Worm (Caenorhabditis elegans): ENCODE results near the gene srb-1.

The srb-1 gene

ce11 chrII:5184661-5185545 is 14.1 kb upstream of the srb-1 start (continued):
- TF ChIP-seq ztf-22 (GFP tag; optimal IDR thresholded peaks at IDR 0.05) (peak; percentile 83), atf-7 (tag; optimal IDR thresholded peaks at IDR 0.05) (peak; percentile 77), ama-1 (optimal IDR thresholded peaks at IDR 0.05) (no peak), ama-1 (GFP tag; optimal IDR thresholded peaks at IDR 0.05) (no peak), die-1 (tag; optimal IDR thresholded peaks at IDR 0.05) (no peak), ztf-26 (tag; optimal IDR thresholded peaks at IDR 0.05) (no peak), hsf-1 (GFP tag; IDR thresholded peaks at IDR 0.05) (no peak), egrh-3 (GFP tag; IDR thresholded peaks at IDR 0.05) (no peak), snpc-3.4 (tag; optimal IDR thresholded peaks at IDR 0.05) (no peak), aptf-3 (GFP tag; IDR thresholded peaks at IDR 0.05) (no peak), unc-62 (GFP tag; optimal IDR thresholded peaks at IDR 0.05) (no peak), let-607 (tag; optimal IDR thresholded peaks at IDR 0.05) (peak in 1 of 2 experiments; percentile 8), tbp1 (GFP tag; optimal IDR thresholded peaks at IDR 0.05) (peak; percentile 8), Y53G8AR.9 (GFP tag; conservative IDR thresholded peaks at IDR 0.05) (no peak)

ce11 chrII:5183207-5183606 is 12.4 kb upstream of the srb-1 start:
- TF ChIP-seq T26A5.8 (tag; optimal IDR thresholded peaks at IDR 0.05) = no peak
- no peak for TF ChIP-seq F52B5.7 (tag; optimal IDR thresholded peaks at IDR 0.05)
- TF ChIP-seq lir-1 (GFP tag; conservative IDR thresholded peaks at IDR 0.05) = no peak
- no peak for TF ChIP-seq akir-1 (GFP tag; optimal IDR thresholded peaks at IDR 0.05)
- no peak for TF ChIP-seq B0035.1 (tag; optimal IDR thresholded peaks at IDR 0.05)
- no peak for TF ChIP-seq repo-1 (tag; optimal IDR thresholded peaks at IDR 0.05)
- no peak for TF ChIP-seq pbrm-1 (GFP tag; IDR thresholded peaks at IDR 0.05)

ce11 chrII:5182451-5182850 is 11.6 kb upstream of the srb-1 start:
- peak; percentile 93 to 94 for TF ChIP-seq let-607 (tag; optimal IDR thresholded peaks at IDR 0.05)
- no peak for TF ChIP-seq hsf-1 (GFP tag; IDR thresholded peaks at IDR 0.05)
- peak; percentile 57; the same call in 1 of the 2 replicates for TF ChIP-seq Y53G8AR.9 (GFP tag; conservative IDR thresholded peaks at IDR 0.05)
- no peak for TF ChIP-seq B0019.2 (GFP tag; conservative IDR thresholded peaks at IDR 0.05)
- TF ChIP-seq hmg-20 (GFP tag; IDR thresholded peaks at IDR 0.05) = no peak
- TF ChIP-seq bed-1 (GFP tag; IDR thresholded peaks at IDR 0.05) = no peak
- TF ChIP-seq C06A6.2 (GFP tag; conservative IDR thresholded peaks at IDR 0.05) = peak; percentile 59; the same call in 1 of the 2 replicates
- TF ChIP-seq rpc-1 (optimal IDR thresholded peaks at IDR 0.05) = no peak
- TF ChIP-seq rpc-1 (tag; optimal IDR thresholded peaks at IDR 0.05) = no peak
- no peak for TF ChIP-seq ets-4 (GFP tag; optimal IDR thresholded peaks at IDR 0.05)
- TF ChIP-seq egl-44 (GFP tag; IDR thresholded peaks at IDR 0.05) = peak; percentile 81; the same call in 1 of the 2 replicates
- TF ChIP-seq somi-1 (GFP tag; optimal IDR thresholded peaks at IDR 0.05) = peak; percentile 55
- TF ChIP-seq snpc-1.3 (tag; optimal IDR thresholded peaks at IDR 0.05; ENCODE audit: insufficient read depth) = no peak
- TF ChIP-seq C17E4.6 (GFP tag; IDR thresholded peaks at IDR 0.05) = no peak
- TF ChIP-seq attf-6 (GFP tag; IDR thresholded peaks at IDR 0.05) = no peak
- peak; percentile 42; the same call in 1 of the 2 replicates for TF ChIP-seq rcor-1 (GFP tag; IDR thresholded peaks at IDR 0.05)
- no peak for TF ChIP-seq F37B4.10 (GFP tag; IDR thresholded peaks at IDR 0.05)
- no peak for TF ChIP-seq akir-1 (GFP tag; optimal IDR thresholded peaks at IDR 0.05)
- no peak for TF ChIP-seq snpc-4 (GFP tag; optimal IDR thresholded peaks at IDR 0.05)
- peak in 3 of 4 experiments; percentile 19 to 56 (median 29) for TF ChIP-seq snpc-4 (tag; optimal IDR thresholded peaks at IDR 0.05)
- no peak for TF ChIP-seq ama-1 (optimal IDR thresholded peaks at IDR 0.05)
- no peak for TF ChIP-seq ama-1 (GFP tag; optimal IDR thresholded peaks at IDR 0.05)
- peak; percentile 61 for TF ChIP-seq repo-1 (tag; optimal IDR thresholded peaks at IDR 0.05)
- no peak for TF ChIP-seq mes-4 (tag; optimal IDR thresholded peaks at IDR 0.05)
- 0 out of 2 replicates have a peak, but pooled peaks have one; percentile 24 for TF ChIP-seq lin-26 (GFP tag; IDR thresholded peaks at IDR 0.05)
- TF ChIP-seq aptf-3 (GFP tag; IDR thresholded peaks at IDR 0.05) = no peak
- TF ChIP-seq dox-1 (GFP tag; IDR thresholded peaks at IDR 0.05) = peak; percentile 52; the same call in 1 of the 2 replicates
- no peak for TF ChIP-seq F57C9.4 (tag; optimal IDR thresholded peaks at IDR 0.05)
- TF ChIP-seq attf-3 (GFP tag; conservative IDR thresholded peaks at IDR 0.05) = no peak
- no peak for TF ChIP-seq ztf-6 (GFP tag; IDR thresholded peaks at IDR 0.05)
- TF ChIP-seq Y53F4B.3 (GFP tag; IDR thresholded peaks at IDR 0.05) = no peak

All from whole organism, young adult.